Fruit fly (Drosophila melanogaster) whole organism, adult: ENCODE results near the gene CG8206.

ENCODE experiments used
- CG5204 ChIP-seq: fragments of 200-800 bp; sonication (Bioruptor generic); optimal IDR thresholded peaks from 2 replicates; lab custom pipeline; 2016; ENCODE audit warnings: missing biosample characterization, missing genetic modification characterization
- Crg-1 ChIP-seq: fragments of 200-800 bp; sonication (Bioruptor generic); optimal IDR thresholded peaks from 2 replicates; lab custom pipeline; 2016; ENCODE audit warnings: missing biosample characterization, missing genetic modification characterization

dm6 chrX:15761298-15761640, 22.2 kb downstream of the CG8206 start:
- TF ChIP-seq Crg-1 = no peak
- TF ChIP-seq CG5204 (GFP tag; lab: Kevin White, UChicago) = no peak
